Fruit fly (Drosophila melanogaster) whole organism, pupa: ENCODE data around the gene CG3198.

Experiments
- CG10348 ChIP-seq: fragments of 200-800 bp; sonication (Bioruptor generic); IDR thresholded peaks from 2 replicates; pipeline ENCODE4 v1.3.6; 2022; ENCODE audit warnings: missing biosample characterization, missing genetic modification characterization
- CG12605 ChIP-seq: fragments of 200-800 bp; sonication (Bioruptor generic); IDR thresholded peaks from 2 replicates; pipeline ENCODE4 v1.3.6; 2022; ENCODE audit warnings: missing biosample characterization, missing genetic modification characterization
- CG13204 ChIP-seq: fragments of 200-800 bp; sonication (Bioruptor generic); optimal IDR thresholded peaks from 2 replicates; lab custom pipeline; 2018; ENCODE audit warnings: missing biosample characterization, mild to moderate bottlenecking, missing genetic modification characterization, moderate library complexity
- CG14655 ChIP-seq: fragments of 200-800 bp; sonication (Bioruptor generic); optimal IDR thresholded peaks from 3 replicates; lab custom pipeline; 2017; ENCODE audit warnings: mild to moderate bottlenecking, missing biosample characterization, missing genetic modification reagents, missing genetic modification characterization
- CG15710 ChIP-seq: fragments of 200-800 bp; sonication (Bioruptor generic); optimal IDR thresholded peaks from 2 replicates; lab custom pipeline; 2018; ENCODE audit warnings: missing biosample characterization, mild to moderate bottlenecking, missing genetic modification characterization, moderate library complexity
- CG17806 ChIP-seq: fragments of 200-800 bp; sonication (Bioruptor generic); optimal IDR thresholded peaks from 2 replicates; lab custom pipeline; 2018; ENCODE audit warnings: missing biosample characterization, mild to moderate bottlenecking, missing genetic modification characterization, moderate library complexity
- CG32121 ChIP-seq: fragments of 200-800 bp; sonication (Bioruptor generic); IDR thresholded peaks from 2 replicates; pipeline ENCODE4 v1.3.6; 2022; ENCODE audit warnings: missing biosample characterization, missing genetic modification characterization
- CG34367 ChIP-seq: fragments of 200-800 bp; sonication (Bioruptor generic); optimal IDR thresholded peaks from 2 replicates; lab custom pipeline; 2018; ENCODE audit warnings: missing biosample characterization, mild to moderate bottlenecking, missing genetic modification characterization
- CG4496 ChIP-seq: fragments of 200-800 bp; sonication (Bioruptor generic); IDR thresholded peaks from 3 replicates; pipeline ENCODE4 v1.3.6; 2022; ENCODE audit warnings: missing biosample characterization, missing genetic modification characterization
- CG8159 ChIP-seq: fragments of 200-800 bp; sonication (Bioruptor generic); optimal IDR thresholded peaks from 3 replicates; lab custom pipeline; 2018; ENCODE audit warnings: missing biosample characterization, mild to moderate bottlenecking, missing genetic modification characterization, moderate library complexity
- CG8301 ChIP-seq: fragments of 200-800 bp; sonication (Bioruptor generic); optimal IDR thresholded peaks from 2 replicates; lab custom pipeline; 2018; ENCODE audit warnings: missing biosample characterization, mild to moderate bottlenecking, missing genetic modification characterization
- CG9948 ChIP-seq: fragments of 200-800 bp; sonication (Bioruptor generic); optimal IDR thresholded peaks from 2 replicates; lab custom pipeline; 2018; ENCODE audit warnings: missing biosample characterization, mild to moderate bottlenecking, missing genetic modification characterization, moderate library complexity
- D1 ChIP-seq: fragments of 200-800 bp; sonication (Bioruptor generic); optimal IDR thresholded peaks from 2 replicates; lab custom pipeline; 2018; ENCODE audit warnings: missing biosample characterization, mild to moderate bottlenecking, missing genetic modification characterization, moderate library complexity
- EcR ChIP-seq: fragments of 200-800 bp; sonication (Bioruptor generic); optimal IDR thresholded peaks from 3 replicates; lab custom pipeline; 2019; ENCODE audit warnings: missing biosample characterization, missing genetic modification characterization, mild to moderate bottlenecking, moderate library complexity, missing genetic modification reagents
- Ets98B ChIP-seq: fragments of 200-800 bp; sonication (Bioruptor generic); IDR thresholded peaks from 2 replicates; pipeline ENCODE4 v1.3.6; 2022; ENCODE audit warnings: missing biosample characterization, missing genetic modification characterization
- Pif1A ChIP-seq: fragments of 200-800 bp; sonication (Bioruptor generic); optimal IDR thresholded peaks from 3 replicates; lab custom pipeline; 2016; ENCODE audit warnings: missing biosample characterization, missing genetic modification characterization
- Pif1B ChIP-seq: fragments of 200-800 bp; sonication (Bioruptor generic); optimal IDR thresholded peaks from 3 replicates; lab custom pipeline; 2016; ENCODE audit warnings: missing biosample characterization, missing genetic modification characterization
- Snoo ChIP-seq: fragments of 200-800 bp; sonication (Bioruptor generic); optimal IDR thresholded peaks from 3 replicates; lab custom pipeline; 2017; ENCODE audit warnings: missing biosample characterization, mild to moderate bottlenecking, missing genetic modification characterization, inconsistent platforms
- fd96Ca ChIP-seq: fragments of 200-800 bp; sonication (Bioruptor generic); IDR thresholded peaks from 3 replicates; pipeline ENCODE4 v1.3.6; 2022; ENCODE audit warnings: missing biosample characterization, missing genetic modification characterization
- gl ChIP-seq: fragments of 200-800 bp; sonication (Bioruptor generic); optimal IDR thresholded peaks from 2 replicates; lab custom pipeline; 2018; ENCODE audit warnings: missing biosample characterization, mild to moderate bottlenecking, missing genetic modification characterization
- rn ChIP-seq: fragments of 200-800 bp; sonication (Bioruptor generic); IDR thresholded peaks from 2 replicates; pipeline ENCODE4 v1.3.6; 2022; ENCODE audit warnings: missing biosample characterization, missing genetic modification characterization

The CG3198 gene

dm6 chrX:6679502-6679810, 5.7 kb upstream of the CG3198 start:
- TF ChIP-seq EcR (GFP tag; lab: Kevin White, UChicago) (peak; percentile 43), D1 (no peak), Ets98B (GFP tag; lab: Robert Waterston, UW) (no peak)

dm6 chrX:6678635-6679501, 5.1 kb upstream of the CG3198 start, which contains the start of gene ND-ASHI:
TSS of gene ND-ASHI (minus strand) at chrX:6679118.
- TF ChIP-seq Pif1B (peak; percentile 96), Pif1A (peak; percentile 97), Snoo (tag; lab: Kevin White, UChicago) (peak; percentile 96), CG14655 (GFP tag; lab: Kevin White, UChicago) (peak; percentile 97), CG10348 (peak; percentile 89), CG32121 (GFP tag; lab: Robert Waterston, UW) (peak; percentile 97), CG15710 (tag; lab: Kevin White, UChicago) (peak; percentile 97), EcR (GFP tag; lab: Kevin White, UChicago) (peak; percentile 61), CG8159 (peak; percentile 96), fd96Ca (GFP tag; lab: Robert Waterston, UW) (peak; percentile 98), CG9948 (tag; lab: Kevin White, UChicago) (peak; percentile 95), CG17806 (peak; percentile 95), rn (peak; percentile 92), Ets98B (GFP tag; lab: Robert Waterston, UW) (peak; percentile 98), CG8301 (tag; lab: Kevin White, UChicago) (peak; percentile 97), CG12605 (peak; percentile 97), gl (tag; lab: Kevin White, UChicago) (peak; percentile 92), D1 (no peak), CG13204 (GFP tag; lab: Kevin White, UChicago) (peak; percentile 93), CG4496 (GFP tag; lab: Robert Waterston, UW) (peak; percentile 99), CG34367 (tag; lab: Kevin White, UChicago) (peak; percentile 97)

- no peak for TF ChIP-seq gl (tag; lab: Kevin White, UChicago)
- no peak for TF ChIP-seq D1
- no peak for TF ChIP-seq Snoo (tag; lab: Kevin White, UChicago)
- no peak for TF ChIP-seq rn
- TF ChIP-seq fd96Ca (GFP tag; lab: Robert Waterston, UW): no peak
- no peak for TF ChIP-seq CG15710 (tag; lab: Kevin White, UChicago)
- TF ChIP-seq CG32121 (GFP tag; lab: Robert Waterston, UW): no peak
- no peak for TF ChIP-seq CG12605
- TF ChIP-seq CG13204 (GFP tag; lab: Kevin White, UChicago): no peak
- no peak for TF ChIP-seq CG8301 (tag; lab: Kevin White, UChicago)
- TF ChIP-seq CG4496 (GFP tag; lab: Robert Waterston, UW): no peak
- no peak for TF ChIP-seq CG34367 (tag; lab: Kevin White, UChicago)
- no peak for TF ChIP-seq CG8159
- TF ChIP-seq CG14655 (GFP tag; lab: Kevin White, UChicago): no peak
- TF ChIP-seq Pif1A: no peak
- no peak for TF ChIP-seq Ets98B (GFP tag; lab: Robert Waterston, UW)
- TF ChIP-seq CG9948 (tag; lab: Kevin White, UChicago): no peak
- TF ChIP-seq Pif1B: no peak
- TF ChIP-seq CG10348: no peak
- no peak for TF ChIP-seq CG17806
Observed at dm6 chrX:6677826-6678489, 4.2 kb upstream of the CG3198 start, which contains the start of gene Fum1. TSS of gene Fum1 (plus strand) at chrX:6678424.

dm6 chrX:6663976-6664375, 9.8 kb downstream of the CG3198 start:
- TF ChIP-seq CG14655 (GFP tag; lab: Kevin White, UChicago): no peak
- TF ChIP-seq CG4496 (GFP tag; lab: Robert Waterston, UW): no peak
- TF ChIP-seq CG10348: no peak
- TF ChIP-seq CG13204 (GFP tag; lab: Kevin White, UChicago): no peak
- TF ChIP-seq Pif1A: no peak
- no peak for TF ChIP-seq CG8159
- TF ChIP-seq gl (tag; lab: Kevin White, UChicago): no peak
- TF ChIP-seq CG32121 (GFP tag; lab: Robert Waterston, UW): no peak
- no peak for TF ChIP-seq fd96Ca (GFP tag; lab: Robert Waterston, UW)
- no peak for TF ChIP-seq CG17806
- TF ChIP-seq Ets98B (GFP tag; lab: Robert Waterston, UW): no peak
- no peak for TF ChIP-seq rn
- TF ChIP-seq CG9948 (tag; lab: Kevin White, UChicago): no peak
- no peak for TF ChIP-seq EcR (GFP tag; lab: Kevin White, UChicago)
- no peak for TF ChIP-seq D1
- TF ChIP-seq Snoo (tag; lab: Kevin White, UChicago): no peak
- TF ChIP-seq CG8301 (tag; lab: Kevin White, UChicago): no peak
- TF ChIP-seq CG34367 (tag; lab: Kevin White, UChicago): no peak
- TF ChIP-seq CG15710 (tag; lab: Kevin White, UChicago): no peak
- TF ChIP-seq CG12605: no peak

dm6 chrX:6662876-6663551, 10.8 kb downstream of the CG3198 start:
- no peak for TF ChIP-seq CG17806
- TF ChIP-seq CG9948 (tag; lab: Kevin White, UChicago): peak; percentile 23
- no peak for TF ChIP-seq Pif1A
- TF ChIP-seq fd96Ca (GFP tag; lab: Robert Waterston, UW): peak; percentile 88
- peak; percentile 64 for TF ChIP-seq CG32121 (GFP tag; lab: Robert Waterston, UW)
- TF ChIP-seq CG34367 (tag; lab: Kevin White, UChicago): no peak
- TF ChIP-seq CG8159: no peak
- peak; percentile 67 for TF ChIP-seq CG4496 (GFP tag; lab: Robert Waterston, UW)
- TF ChIP-seq Ets98B (GFP tag; lab: Robert Waterston, UW): peak; percentile 69
- no peak for TF ChIP-seq CG15710 (tag; lab: Kevin White, UChicago)
- no peak for TF ChIP-seq Snoo (tag; lab: Kevin White, UChicago)
- no peak for TF ChIP-seq CG10348
- TF ChIP-seq rn: no peak
- no peak for TF ChIP-seq EcR (GFP tag; lab: Kevin White, UChicago)
- TF ChIP-seq gl (tag; lab: Kevin White, UChicago): no peak
- TF ChIP-seq CG13204 (GFP tag; lab: Kevin White, UChicago): no peak
- peak; percentile 39 for TF ChIP-seq CG8301 (tag; lab: Kevin White, UChicago)
- TF ChIP-seq CG14655 (GFP tag; lab: Kevin White, UChicago): peak; percentile 79
- peak; percentile 2 for TF ChIP-seq Pif1B
- TF ChIP-seq CG12605: no peak; the same call in none of the 2 replicates
- no peak for TF ChIP-seq D1
